Worm (Caenorhabditis elegans) whole organism, early embryonic: Measurements from ENCODE around the gene F25D1.5.

Experiments
- B0310.2 ChIP-seq: sonication (generic microtip); optimal IDR thresholded peaks from 2 replicates; lab custom pipeline; 2016; ENCODE audit warnings: mild to moderate bottlenecking, missing genetic modification characterization, missing compliant biosample characterization
- F13C5.2 ChIP-seq: sonication (generic microtip); optimal IDR thresholded peaks from 2 replicates; lab custom pipeline; 2017; ENCODE audit warnings: mild to moderate bottlenecking, missing genetic modification characterization, inconsistent platforms, missing compliant biosample characterization
- ama-1 ChIP-seq: fragments of 150-350 bp; optimal IDR thresholded peaks from 2 replicates; lab custom pipeline; 2014
- ets-7 ChIP-seq: sonication (generic microtip); optimal IDR thresholded peaks from 2 replicates; lab custom pipeline; 2016; ENCODE audit warnings: missing genotype, missing genetic modification characterization, missing compliant biosample characterization
- flt-1 ChIP-seq: fragments of 200-800 bp; sonication (Bioruptor generic); IDR thresholded peaks from 2 replicates; pipeline ENCODE4 v1.3.6; 2022; ENCODE audit warnings: missing genetic modification characterization, missing compliant biosample characterization
- hmbx-1 ChIP-seq: sonication (generic microtip); optimal IDR thresholded peaks from 2 replicates; lab custom pipeline; 2016; ENCODE audit warnings: mild to moderate bottlenecking, missing genetic modification characterization, missing compliant biosample characterization
- hmg-4 ChIP-seq: fragments of 200-800 bp; sonication (Bioruptor generic); optimal IDR thresholded peaks from 2 replicates; lab custom pipeline; 2018; ENCODE audit warnings: mild to moderate bottlenecking, missing genetic modification characterization, missing compliant biosample characterization
- hnd-1 ChIP-seq: sonication (generic microtip); optimal IDR thresholded peaks from 2 replicates; lab custom pipeline; 2016; ENCODE audit warnings: missing genetic modification characterization, missing compliant biosample characterization
- pes-1 ChIP-seq: fragments of 200-800 bp; sonication (Bioruptor generic); IDR thresholded peaks from 2 replicates; pipeline ENCODE4 v1.3.6; 2022; ENCODE audit warnings: missing genetic modification reagents, missing genetic modification characterization, missing compliant biosample characterization
- scrt-1 ChIP-seq: fragments of 200-800 bp; sonication (Bioruptor generic); IDR thresholded peaks from 2 replicates; pipeline ENCODE4 v1.3.6; 2022; ENCODE audit warnings: missing genetic modification characterization, missing compliant biosample characterization
- sea-1 ChIP-seq: fragments of 200-800 bp; sonication (Bioruptor generic); conservative IDR thresholded peaks from 2 replicates; pipeline ENCODE4 v1.3.6; 2022; ENCODE audit warnings: missing genetic modification characterization, missing compliant biosample characterization
- tbx-11 ChIP-seq: fragments of 200-800 bp; sonication (Bioruptor generic); IDR thresholded peaks from 2 replicates; pipeline ENCODE4 v1.3.6; 2022; ENCODE audit warnings: missing genetic modification characterization, missing compliant biosample characterization
- tbx-37 ChIP-seq: fragments of 200-800 bp; sonication (Bioruptor generic); conservative IDR thresholded peaks from 2 replicates; pipeline ENCODE4 v1.3.6; 2022; ENCODE audit warnings: missing genetic modification reagents, missing genetic modification characterization, missing compliant biosample characterization
- tra-4 ChIP-seq: sonication (generic microtip); optimal IDR thresholded peaks from 2 replicates; lab custom pipeline; 2017; ENCODE audit warnings: missing genetic modification characterization, missing compliant biosample characterization

DNA sequence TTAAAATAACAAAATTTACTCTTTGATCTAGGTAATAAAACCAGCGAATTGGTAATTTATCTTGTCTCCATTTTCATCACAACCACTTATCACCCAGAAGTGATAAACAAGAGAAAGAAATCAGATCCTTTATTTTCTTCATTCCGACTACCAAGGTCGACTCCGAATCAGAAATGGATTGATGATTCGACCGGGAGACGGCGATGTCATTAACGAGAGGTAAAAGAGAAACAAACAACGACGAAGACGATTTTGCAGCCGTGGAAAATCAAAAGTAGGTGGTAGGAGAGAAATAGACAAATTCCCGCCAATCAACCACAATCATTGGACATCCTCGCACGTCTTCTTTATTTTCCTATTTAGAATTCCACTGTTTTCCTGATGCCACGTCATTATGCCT lies 10.5 kb upstream of the F25D1.5 start:
- TF ChIP-seq hmbx-1 (tag; lab: Kevin White, UChicago), result no peak
- no peak for TF ChIP-seq tbx-37 (GFP tag; lab: Robert Waterston, UW)
- no peak for TF ChIP-seq flt-1 (GFP tag; lab: Robert Waterston, UW)
- TF ChIP-seq B0310.2 (tag; lab: Kevin White, UChicago), result no peak
- no peak for TF ChIP-seq ama-1 (lab: Kevin White, UChicago)
- TF ChIP-seq ets-7, result no peak
- no peak for TF ChIP-seq tbx-11 (GFP tag; lab: Robert Waterston, UW)
- no peak for TF ChIP-seq hnd-1
- TF ChIP-seq tra-4 (tag; lab: Kevin White, UChicago), result no peak
- TF ChIP-seq pes-1 (GFP tag; lab: Robert Waterston, UW), result no peak
- TF ChIP-seq sea-1 (GFP tag; lab: Robert Waterston, UW), result no peak
- TF ChIP-seq hmg-4 (GFP tag; lab: Kevin White, UChicago), result no peak
- no peak for TF ChIP-seq F13C5.2 (tag; lab: Kevin White, UChicago)
- TF ChIP-seq scrt-1 (GFP tag; lab: Robert Waterston, UW), result no peak
